Fruit fly (Drosophila melanogaster): ENCODE data around the gene CG13300.

DNA sequence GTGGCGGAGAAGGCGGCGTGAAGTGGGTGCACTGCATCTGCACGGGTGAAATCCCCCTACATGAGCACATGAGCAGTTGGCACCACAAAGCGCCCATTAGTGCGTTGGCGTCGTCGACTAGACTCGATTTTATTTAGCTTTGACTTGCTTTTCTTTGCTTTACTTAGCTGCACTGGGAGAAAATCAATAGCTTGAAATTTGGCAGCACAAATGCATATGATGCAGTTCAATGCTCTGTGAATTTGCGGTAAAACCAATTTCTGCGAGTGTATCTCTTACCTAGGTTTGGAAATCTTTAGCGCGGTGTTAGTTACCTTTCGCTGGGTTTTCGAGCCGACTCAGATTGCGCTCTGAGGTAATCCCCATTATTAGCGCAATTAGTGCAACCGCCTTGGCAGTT is 47.3 kb downstream of the CG13300 start:
- TF ChIP-seq lbe (GFP tag; optimal IDR thresholded peaks at IDR 0.05), result no peak
- no peak for TF ChIP-seq CG14050 (GFP tag; IDR thresholded peaks at IDR 0.05)
- TF ChIP-seq cwo (GFP tag; optimal IDR thresholded peaks at IDR 0.05), result no peak
- TF ChIP-seq CG8089 (GFP tag; optimal IDR thresholded peaks at IDR 0.05), result no peak
- no peak for TF ChIP-seq CG3995 (GFP tag; optimal IDR thresholded peaks at IDR 0.05)
